Fruit fly (Drosophila melanogaster) whole organism, embryonic: ENCODE data around the gene CG15347.

Experiments used
- CG15269 ChIP-seq: fragments of 200-800 bp; sonication (Bioruptor generic); optimal IDR thresholded peaks from 2 replicates; lab custom pipeline; 2018; ENCODE audit warnings: missing biosample characterization, mild to moderate bottlenecking, missing genetic modification characterization, moderate library complexity
- CG16863 ChIP-seq: fragments of 200-800 bp; sonication (Bioruptor generic); optimal IDR thresholded peaks from 3 replicates; lab custom pipeline; 2016; ENCODE audit warnings: missing biosample characterization, missing genetic modification characterization
- CG31224 ChIP-seq: fragments of 200-800 bp; sonication (Bioruptor generic); IDR thresholded peaks from 2 replicates; pipeline ENCODE4 v1.3.6; 2022; ENCODE audit warnings: missing biosample characterization, missing genetic modification characterization
- CG4360 ChIP-seq: fragments of 200-800 bp; sonication (Bioruptor generic); IDR thresholded peaks from 2 replicates; pipeline ENCODE4 v1.3.6; 2022; ENCODE audit warnings: missing biosample characterization, missing genetic modification characterization
- CG6272 ChIP-seq: fragments of 200-800 bp; sonication (Bioruptor generic); IDR thresholded peaks from 2 replicates; pipeline ENCODE4 v1.3.6; 2022; ENCODE audit warnings: missing biosample characterization, missing genetic modification characterization
- CG7745 ChIP-seq: fragments of 200-800 bp; sonication (Bioruptor generic); optimal IDR thresholded peaks from 2 replicates; lab custom pipeline; 2018; ENCODE audit warnings: missing biosample characterization, mild to moderate bottlenecking, missing genetic modification characterization, moderate library complexity
- CG7987 ChIP-seq: fragments of 200-800 bp; sonication (Bioruptor generic); optimal IDR thresholded peaks from 2 replicates; lab custom pipeline; 2018; ENCODE audit warnings: missing biosample characterization, mild to moderate bottlenecking, missing genetic modification characterization, moderate library complexity
- CG9437 ChIP-seq: fragments of 200-800 bp; sonication (Bioruptor generic); optimal IDR thresholded peaks from 2 replicates; lab custom pipeline; 2018; ENCODE audit warnings: missing biosample characterization, mild to moderate bottlenecking, missing genetic modification characterization
- Taf1 ChIP-seq: fragments of 200-800 bp; sonication (Bioruptor generic); IDR thresholded peaks from 2 replicates; pipeline ENCODE4 v1.3.6; 2022; ENCODE audit warnings: missing biosample characterization, missing genetic modification characterization
- ap ChIP-seq: fragments of 200-800 bp; sonication (Bioruptor generic); IDR thresholded peaks from 2 replicates; pipeline ENCODE4 v1.3.6; 2022; ENCODE audit warnings: missing biosample characterization, missing genetic modification characterization
- ftz-f1 ChIP-seq: fragments of 200-800 bp; sonication (Bioruptor generic); optimal IDR thresholded peaks from 2 replicates; lab custom pipeline; 2016; ENCODE audit warnings: missing biosample characterization, missing genetic modification characterization
- pzg ChIP-seq: fragments of 200-800 bp; sonication (Bioruptor generic); optimal IDR thresholded peaks from 3 replicates; lab custom pipeline; 2018; ENCODE audit warnings: missing biosample characterization, mild to moderate bottlenecking, missing genetic modification characterization, moderate library complexity
- slbo ChIP-seq: fragments of 200-800 bp; sonication (Bioruptor generic); IDR thresholded peaks from 2 replicates; pipeline ENCODE4 v1.3.6; 2022; ENCODE audit warnings: missing biosample characterization, missing genetic modification characterization

dm6 chrX:8412197-8413160, 48.2 kb downstream of the CG15347 start:
- TF ChIP-seq CG15269 (tag; lab: Kevin White, UChicago) (peak; percentile 9), CG9437 (GFP tag; lab: Kevin White, UChicago) (no peak), slbo (GFP tag; lab: Robert Waterston, UW) (no peak), CG31224 (GFP tag; lab: Robert Waterston, UW) (no peak), pzg (GFP tag; lab: Kevin White, UChicago) (no peak), CG4360 (peak; percentile 71), CG7745 (tag; lab: Kevin White, UChicago) (no peak), Taf1 (no peak), ap (GFP tag; lab: Robert Waterston, UW) (no peak), CG16863 (GFP tag; lab: Kevin White, UChicago) (no peak), ftz-f1 (GFP tag; lab: Kevin White, UChicago) (peak; percentile 17), CG7987 (GFP tag; lab: Kevin White, UChicago) (peak; percentile 26), CG6272 (GFP tag; lab: Robert Waterston, UW) (no peak)
